Fruit fly (Drosophila melanogaster): Measurements from ENCODE around the gene CG43049.

DNA sequence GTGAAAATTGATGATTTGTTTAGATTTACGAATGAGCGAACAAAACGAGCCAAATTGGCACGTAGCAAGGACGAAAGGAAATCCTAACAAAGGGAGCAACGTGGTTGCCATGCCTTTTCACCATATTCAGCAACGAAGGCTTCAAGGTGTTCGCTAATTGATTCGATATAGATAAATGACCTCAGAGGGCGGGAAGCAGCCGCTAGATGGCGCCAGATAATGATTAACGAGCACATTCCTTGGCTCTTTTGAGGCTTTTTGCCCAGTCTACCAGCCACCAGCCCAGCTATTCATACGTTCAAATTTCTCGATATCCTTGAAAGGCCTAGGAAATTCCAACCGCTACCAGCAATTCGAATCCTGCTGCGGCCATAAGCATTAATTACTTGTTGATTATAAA, 8.4 kb upstream of the CG43049 start:
- TF ChIP-seq bab1 (GFP tag; optimal IDR thresholded peaks at IDR 0.05) = no peak
- TF ChIP-seq kay (GFP tag; ENCODE audit: borderline replicate concordance) = no peak
- TF ChIP-seq CG14711 (tag; optimal IDR thresholded peaks at IDR 0.05) = no peak
- TF ChIP-seq tj (GFP tag; optimal IDR thresholded peaks at IDR 0.05) = no peak
- no peak for TF ChIP-seq CG7101 (tag; optimal IDR thresholded peaks at IDR 0.05)
- no peak for TF ChIP-seq CG5204 (GFP tag; optimal IDR thresholded peaks at IDR 0.05)
- TF ChIP-seq Mnt (GFP tag; optimal IDR thresholded peaks at IDR 0.05) = no peak
